Worm (Caenorhabditis elegans): ENCODE results near the gene C28H8.7.

Gene C28H8.7

ce11 chrIII:5886893-5887292 lies at the start of gene C28H8.7:
Gene C28H8.7 (minus strand): TSS chrIII:5886993.
- TF ChIP-seq sea-1 (GFP tag; conservative IDR thresholded peaks at IDR 0.05): no peak
- no peak for TF ChIP-seq flt-1 (GFP tag; IDR thresholded peaks at IDR 0.05)
- no peak for TF ChIP-seq ama-1 (optimal IDR thresholded peaks at IDR 0.05)
- no peak for TF ChIP-seq ceh-13 (GFP tag; optimal IDR thresholded peaks at IDR 0.05)

ce11 chrIII:5934138-5934658 lies 47.4 kb upstream of the C28H8.7 start:
- TF ChIP-seq B0310.2 (tag; optimal IDR thresholded peaks at IDR 0.05) (no peak), aly-1 (tag; optimal IDR thresholded peaks at IDR 0.05) (no peak), hmbx-1 (tag; optimal IDR thresholded peaks at IDR 0.05) (no peak), ceh-13 (GFP tag; optimal IDR thresholded peaks at IDR 0.05) (no peak), tbx-11 (GFP tag; IDR thresholded peaks at IDR 0.05) (no peak), hnd-1 (tag; optimal IDR thresholded peaks at IDR 0.05) (no peak), ets-7 (tag; optimal IDR thresholded peaks at IDR 0.05) (no peak), hmg-4 (GFP tag; optimal IDR thresholded peaks at IDR 0.05) (no peak), tra-4 (tag; optimal IDR thresholded peaks at IDR 0.05) (no peak), flt-1 (GFP tag; IDR thresholded peaks at IDR 0.05) (no peak)

- no peak for TF ChIP-seq scrt-1 (GFP tag; IDR thresholded peaks at IDR 0.05)
- no peak for TF ChIP-seq ets-7 (tag; optimal IDR thresholded peaks at IDR 0.05)
- TF ChIP-seq sea-1 (GFP tag; conservative IDR thresholded peaks at IDR 0.05): no peak
- no peak for TF ChIP-seq ceh-36 (tag; optimal IDR thresholded peaks at IDR 0.05)
- no peak for TF ChIP-seq F13C5.2 (tag; optimal IDR thresholded peaks at IDR 0.05)
- no peak for TF ChIP-seq flt-1 (GFP tag; IDR thresholded peaks at IDR 0.05)
- no peak for TF ChIP-seq tbx-11 (GFP tag; IDR thresholded peaks at IDR 0.05)
- no peak for TF ChIP-seq tbx-37 (GFP tag; conservative IDR thresholded peaks at IDR 0.05)
- no peak for TF ChIP-seq pes-1 (GFP tag; IDR thresholded peaks at IDR 0.05)
- TF ChIP-seq ama-1 (optimal IDR thresholded peaks at IDR 0.05): no peak
- no peak for TF ChIP-seq tra-4 (tag; optimal IDR thresholded peaks at IDR 0.05)
- TF ChIP-seq hmg-4 (GFP tag; optimal IDR thresholded peaks at IDR 0.05): no peak
- TF ChIP-seq ceh-13 (GFP tag; optimal IDR thresholded peaks at IDR 0.05): no peak
- TF ChIP-seq aly-1 (tag; optimal IDR thresholded peaks at IDR 0.05): no peak
- no peak for TF ChIP-seq hmbx-1 (tag; optimal IDR thresholded peaks at IDR 0.05)
- no peak for TF ChIP-seq hnd-1 (tag; optimal IDR thresholded peaks at IDR 0.05)
- no peak for TF ChIP-seq B0310.2 (tag; optimal IDR thresholded peaks at IDR 0.05)
These were observed 46.1 kb upstream of the C28H8.7 start, which contains the start of gene zmp-1 for ce11 chrIII:5932853-5933252. Gene zmp-1 (minus strand): TSS chrIII:5932953.

ce11 chrIII:5931433-5931994 lies 44.7 kb upstream of the C28H8.7 start, which contains the start of gene EGAP1.5:
Gene EGAP1.5 (plus strand): TSS chrIII:5931721.
- TF ChIP-seq tbx-37 (GFP tag; conservative IDR thresholded peaks at IDR 0.05) (no peak), scrt-1 (GFP tag; IDR thresholded peaks at IDR 0.05) (no peak), tbx-11 (GFP tag; IDR thresholded peaks at IDR 0.05) (no peak), hmg-4 (GFP tag; optimal IDR thresholded peaks at IDR 0.05) (no peak), tra-4 (tag; optimal IDR thresholded peaks at IDR 0.05) (no peak), ceh-36 (tag; optimal IDR thresholded peaks at IDR 0.05) (no peak), ceh-13 (GFP tag; optimal IDR thresholded peaks at IDR 0.05) (no peak), B0310.2 (tag; optimal IDR thresholded peaks at IDR 0.05) (no peak), sea-1 (GFP tag; conservative IDR thresholded peaks at IDR 0.05) (no peak), aly-1 (tag; optimal IDR thresholded peaks at IDR 0.05) (no peak), ets-7 (tag; optimal IDR thresholded peaks at IDR 0.05) (no peak), flt-1 (GFP tag; IDR thresholded peaks at IDR 0.05) (no peak), hmbx-1 (tag; optimal IDR thresholded peaks at IDR 0.05) (no peak), F13C5.2 (tag; optimal IDR thresholded peaks at IDR 0.05) (no peak), pes-1 (GFP tag; IDR thresholded peaks at IDR 0.05) (no peak), hnd-1 (tag; optimal IDR thresholded peaks at IDR 0.05) (no peak), ama-1 (optimal IDR thresholded peaks at IDR 0.05) (no peak)

ce11 chrIII:5930659-5931058 lies 43.9 kb upstream of the C28H8.7 start:
- no peak for TF ChIP-seq ets-7 (tag; optimal IDR thresholded peaks at IDR 0.05)
- TF ChIP-seq tbx-37 (GFP tag; conservative IDR thresholded peaks at IDR 0.05): no peak
- TF ChIP-seq ama-1 (optimal IDR thresholded peaks at IDR 0.05): no peak
- no peak for TF ChIP-seq flt-1 (GFP tag; IDR thresholded peaks at IDR 0.05)
- TF ChIP-seq ceh-13 (GFP tag; optimal IDR thresholded peaks at IDR 0.05): no peak
- no peak for TF ChIP-seq pes-1 (GFP tag; IDR thresholded peaks at IDR 0.05)
- no peak for TF ChIP-seq hnd-1 (tag; optimal IDR thresholded peaks at IDR 0.05)
- TF ChIP-seq sea-1 (GFP tag; conservative IDR thresholded peaks at IDR 0.05): no peak
- no peak for TF ChIP-seq B0310.2 (tag; optimal IDR thresholded peaks at IDR 0.05)
- TF ChIP-seq tra-4 (tag; optimal IDR thresholded peaks at IDR 0.05): no peak
- TF ChIP-seq scrt-1 (GFP tag; IDR thresholded peaks at IDR 0.05): no peak
- TF ChIP-seq hmbx-1 (tag; optimal IDR thresholded peaks at IDR 0.05): no peak
- TF ChIP-seq F13C5.2 (tag; optimal IDR thresholded peaks at IDR 0.05): no peak
- no peak for TF ChIP-seq aly-1 (tag; optimal IDR thresholded peaks at IDR 0.05)
- no peak for TF ChIP-seq ceh-36 (tag; optimal IDR thresholded peaks at IDR 0.05)
- no peak for TF ChIP-seq hmg-4 (GFP tag; optimal IDR thresholded peaks at IDR 0.05)
- TF ChIP-seq tbx-11 (GFP tag; IDR thresholded peaks at IDR 0.05): no peak

- TF ChIP-seq tra-4 (tag; optimal IDR thresholded peaks at IDR 0.05): no peak
- TF ChIP-seq ceh-36 (tag; optimal IDR thresholded peaks at IDR 0.05): no peak
- no peak for TF ChIP-seq ceh-13 (GFP tag; optimal IDR thresholded peaks at IDR 0.05)
- TF ChIP-seq sea-1 (GFP tag; conservative IDR thresholded peaks at IDR 0.05): no peak
- no peak for TF ChIP-seq ets-7 (tag; optimal IDR thresholded peaks at IDR 0.05)
- no peak for TF ChIP-seq aly-1 (tag; optimal IDR thresholded peaks at IDR 0.05)
- TF ChIP-seq hmg-4 (GFP tag; optimal IDR thresholded peaks at IDR 0.05): no peak
- TF ChIP-seq hmbx-1 (tag; optimal IDR thresholded peaks at IDR 0.05): no peak
- TF ChIP-seq flt-1 (GFP tag; IDR thresholded peaks at IDR 0.05): no peak
- TF ChIP-seq pes-1 (GFP tag; IDR thresholded peaks at IDR 0.05): no peak
- no peak for TF ChIP-seq hnd-1 (tag; optimal IDR thresholded peaks at IDR 0.05)
- TF ChIP-seq ama-1 (optimal IDR thresholded peaks at IDR 0.05): no peak
- TF ChIP-seq tbx-11 (GFP tag; IDR thresholded peaks at IDR 0.05): no peak
- no peak for TF ChIP-seq scrt-1 (GFP tag; IDR thresholded peaks at IDR 0.05)
- no peak for TF ChIP-seq F13C5.2 (tag; optimal IDR thresholded peaks at IDR 0.05)
- no peak for TF ChIP-seq B0310.2 (tag; optimal IDR thresholded peaks at IDR 0.05)
- TF ChIP-seq tbx-37 (GFP tag; conservative IDR thresholded peaks at IDR 0.05): no peak
These were observed 38.9 kb upstream of the C28H8.7 start, which contains the start of the genes dnc-2 and bcl-7 for ce11 chrIII:5925724-5926123. Gene dnc-2 (minus strand): TSS chrIII:5925756. Gene bcl-7 (plus strand): TSS chrIII:5926086.

ce11 chrIII:5922236-5922635 lies 35.4 kb upstream of the C28H8.7 start:
- TF ChIP-seq ama-1 (optimal IDR thresholded peaks at IDR 0.05): no peak
- no peak for TF ChIP-seq hmg-4 (GFP tag; optimal IDR thresholded peaks at IDR 0.05)
- no peak for TF ChIP-seq flt-1 (GFP tag; IDR thresholded peaks at IDR 0.05)
- no peak for TF ChIP-seq hmbx-1 (tag; optimal IDR thresholded peaks at IDR 0.05)
- no peak for TF ChIP-seq tbx-11 (GFP tag; IDR thresholded peaks at IDR 0.05)
- TF ChIP-seq aly-1 (tag; optimal IDR thresholded peaks at IDR 0.05): no peak
- TF ChIP-seq tra-4 (tag; optimal IDR thresholded peaks at IDR 0.05): no peak
- no peak for TF ChIP-seq scrt-1 (GFP tag; IDR thresholded peaks at IDR 0.05)
- TF ChIP-seq tbx-37 (GFP tag; conservative IDR thresholded peaks at IDR 0.05): no peak

Data from whole organism, early embryonic.